Worm (Caenorhabditis elegans) whole organism, L4 larva: ENCODE results near the gene ZC373.5.

Experiments used
- D1046.2 ChIP-seq: fragments of 200-800 bp; sonication (Bioruptor generic); IDR thresholded peaks from 2 replicates; pipeline ENCODE4 v1.3.6; 2022; ENCODE audit warnings: missing genetic modification characterization, missing compliant biosample characterization
- F10B5.3 ChIP-seq: sonication (generic microtip); optimal IDR thresholded peaks from 2 replicates; lab custom pipeline; 2016; ENCODE audit warnings: mild to moderate bottlenecking, missing genetic modification characterization, missing compliant biosample characterization
- F37D6.2 ChIP-seq: sonication (generic microtip); optimal IDR thresholded peaks from 2 replicates; lab custom pipeline; 2016; ENCODE audit warnings: mild to moderate bottlenecking, missing genetic modification characterization, missing compliant biosample characterization
- F44E2.7 ChIP-seq: fragments of 200-800 bp; sonication (Bioruptor generic); IDR thresholded peaks from 2 replicates; pipeline ENCODE4 v2.1.2; 2022; ENCODE audit warnings: missing genetic modification characterization, missing compliant biosample characterization
- T20F7.1 ChIP-seq: fragments of 200-800 bp; sonication (Bioruptor generic); optimal IDR thresholded peaks from 2 replicates; lab custom pipeline; 2018; ENCODE audit warnings: mild to moderate bottlenecking, missing genetic modification characterization, missing compliant biosample characterization
- Y5F2A.4 ChIP-seq: fragments of 200-800 bp; sonication (Bioruptor generic); optimal IDR thresholded peaks from 2 replicates; lab custom pipeline; 2018; ENCODE audit warnings: mild to moderate bottlenecking, missing genetic modification characterization, missing compliant biosample characterization
- ZK337.2 ChIP-seq: fragments of 200-800 bp; sonication (Bioruptor generic); IDR thresholded peaks from 2 replicates; pipeline ENCODE4 v1.3.6; 2022; ENCODE audit warnings: missing genetic modification reagents, missing genetic modification characterization, missing compliant biosample characterization
- ZK546.5 ChIP-seq, 2 experiments: sonication (generic microtip); optimal IDR thresholded peaks; 2 replicates each; lab custom pipeline; 2017; ENCODE audit warnings: missing biosample characterization in 2 of 2, missing genetic modification characterization in 2 of 2
- aha-1 ChIP-seq: fragments of 150-350 bp; peaks from one replicate; lab custom pipeline; 2014; ENCODE audit warnings: missing biosample characterization, missing genetic modification characterization
- aly-2 ChIP-seq: sonication (generic microtip); optimal IDR thresholded peaks from 2 replicates; lab custom pipeline; 2018; ENCODE audit warnings: missing biosample characterization, missing genetic modification characterization
- ceh-20 ChIP-seq: fragments of 200-800 bp; sonication (Bioruptor generic); IDR thresholded peaks from 2 replicates; pipeline ENCODE4 v1.3.6; 2022; ENCODE audit warnings: missing genetic modification reagents, missing genetic modification characterization, missing compliant biosample characterization
- ceh-32 ChIP-seq: sonication (generic microtip); optimal IDR thresholded peaks from 2 replicates; lab custom pipeline; 2016; ENCODE audit warnings: mild to moderate bottlenecking, missing genetic modification characterization, missing compliant biosample characterization; ENCODE audit not compliant: poor library complexity
- ceh-82 ChIP-seq: sonication (generic microtip); optimal IDR thresholded peaks from 2 replicates; lab custom pipeline; 2017; ENCODE audit warnings: missing biosample characterization, missing genetic modification characterization
- cey-2 ChIP-seq: sonication (generic microtip); optimal IDR thresholded peaks from 3 replicates; lab custom pipeline; 2017; ENCODE audit warnings: missing genetic modification characterization, mild to moderate bottlenecking, missing compliant biosample characterization, antibody characterized with exemption, borderline replicate concordance; ENCODE audit not compliant: insufficient read depth
- ctbp-1 ChIP-seq: fragments of 200-800 bp; sonication (Bioruptor generic); IDR thresholded peaks from 2 replicates; pipeline ENCODE4 v1.3.6; 2022; ENCODE audit warnings: missing genetic modification reagents, missing genetic modification characterization, missing compliant biosample characterization
- dmd-6 ChIP-seq: fragments of 200-800 bp; sonication (Bioruptor generic); IDR thresholded peaks from 2 replicates; pipeline ENCODE4 v1.3.6; 2022; ENCODE audit warnings: missing genetic modification reagents, missing genetic modification characterization, missing compliant biosample characterization
- dmd-8 ChIP-seq: fragments of 200-800 bp; sonication (Bioruptor generic); IDR thresholded peaks from 2 replicates; pipeline ENCODE4 v1.3.6; 2022; ENCODE audit warnings: missing genetic modification characterization, missing compliant biosample characterization
- dmd-9 ChIP-seq: fragments of 200-800 bp; sonication (Bioruptor generic); IDR thresholded peaks from 2 replicates; pipeline ENCODE4 v1.3.6; 2022; ENCODE audit warnings: missing genetic modification reagents, missing genetic modification characterization, missing compliant biosample characterization
- dpl-1 ChIP-seq: fragments of 150-350 bp; optimal IDR thresholded peaks from 2 replicates; lab custom pipeline; 2014; ENCODE audit warnings: missing biosample characterization, missing genetic modification reagents, missing genetic modification characterization
- dve-1 ChIP-seq: sonication (generic microtip); optimal IDR thresholded peaks from 2 replicates; lab custom pipeline; 2017; ENCODE audit warnings: antibody characterized with exemption, mild to moderate bottlenecking, missing genetic modification characterization, missing compliant biosample characterization; ENCODE audit not compliant: insufficient read depth
- egl-43 ChIP-seq: fragments of 200-800 bp; sonication (Bioruptor generic); IDR thresholded peaks from 2 replicates; pipeline ENCODE4 v1.3.6; 2022; ENCODE audit warnings: missing genetic modification reagents, missing genetic modification characterization, missing compliant biosample characterization
- fkh-10 ChIP-seq: fragments of 150-350 bp; optimal IDR thresholded peaks from 2 replicates; lab custom pipeline; 2014; ENCODE audit warnings: missing biosample characterization, missing genetic modification reagents, missing genetic modification characterization
- hlh-11 ChIP-seq: fragments of 200-800 bp; sonication (Bioruptor generic); optimal IDR thresholded peaks from 2 replicates; lab custom pipeline; 2018; ENCODE audit warnings: mild to moderate bottlenecking, missing genetic modification characterization, missing compliant biosample characterization
- hlh-30 ChIP-seq: sonication (generic microtip); optimal IDR thresholded peaks from 2 replicates; lab custom pipeline; 2017; ENCODE audit warnings: antibody characterized with exemption, mild to moderate bottlenecking, missing genetic modification characterization, missing compliant biosample characterization; ENCODE audit not compliant: insufficient read depth
- hmg-1.1 ChIP-seq: fragments of 200-800 bp; sonication (Bioruptor generic); IDR thresholded peaks from 2 replicates; pipeline ENCODE4 v1.3.6; 2022; ENCODE audit warnings: missing genetic modification reagents, missing genetic modification characterization, missing compliant biosample characterization
- jun-1 ChIP-seq: fragments of 150-350 bp; optimal IDR thresholded peaks from 2 replicates; lab custom pipeline; 2014; ENCODE audit warnings: missing biosample characterization, missing genetic modification reagents, missing genetic modification characterization
- lin-1 ChIP-seq: fragments of 200-800 bp; sonication (Bioruptor generic); IDR thresholded peaks from 2 replicates; pipeline ENCODE4 v1.3.6; 2022; ENCODE audit warnings: missing genetic modification reagents, missing genetic modification characterization, missing compliant biosample characterization
- lin-15B ChIP-seq: fragments of 150-350 bp; sonication (generic microtip); optimal IDR thresholded peaks from 3 replicates; lab custom pipeline; 2014; ENCODE audit warnings: missing biosample characterization, missing genetic modification characterization
- lin-29 ChIP-seq: fragments of 200-800 bp; sonication (Bioruptor generic); IDR thresholded peaks from 2 replicates; pipeline ENCODE4 v1.3.6; 2022; ENCODE audit warnings: missing genetic modification reagents, missing genetic modification characterization, missing compliant biosample characterization
- lin-38 ChIP-seq: fragments of 200-800 bp; sonication (Bioruptor generic); IDR thresholded peaks from 2 replicates; pipeline ENCODE4 v1.3.6; 2022; ENCODE audit warnings: missing genetic modification reagents, missing genetic modification characterization, missing compliant biosample characterization
- lir-3 ChIP-seq: sonication (generic microtip); optimal IDR thresholded peaks from 2 replicates; lab custom pipeline; 2016; ENCODE audit warnings: mild to moderate bottlenecking, missing genetic modification characterization, missing compliant biosample characterization
- mdt-29 ChIP-seq: fragments of 200-800 bp; sonication (Bioruptor generic); IDR thresholded peaks from 2 replicates; pipeline ENCODE4 v1.3.6; 2022; ENCODE audit warnings: missing genetic modification reagents, missing genetic modification characterization, missing compliant biosample characterization
- nhr-10 ChIP-seq: fragments of 150-350 bp; optimal IDR thresholded peaks from 2 replicates; lab custom pipeline; 2014; ENCODE audit warnings: missing biosample characterization, missing genetic modification characterization
- nhr-11 ChIP-seq: fragments of 150-350 bp; optimal IDR thresholded peaks from 2 replicates; lab custom pipeline; 2014; ENCODE audit warnings: missing biosample characterization, missing genetic modification characterization
- nhr-111 ChIP-seq: fragments of 200-800 bp; sonication (Bioruptor generic); optimal IDR thresholded peaks from 2 replicates; lab custom pipeline; 2018; ENCODE audit warnings: mild to moderate bottlenecking, missing genetic modification characterization, missing compliant biosample characterization
- nhr-25 ChIP-seq: sonication (generic microtip); optimal IDR thresholded peaks from 2 replicates; lab custom pipeline; 2017; ENCODE audit warnings: missing genetic modification characterization, mild to moderate bottlenecking, missing compliant biosample characterization, antibody characterized with exemption, moderate library complexity, borderline replicate concordance; ENCODE audit not compliant: insufficient read depth
- nhr-41 ChIP-seq: fragments of 200-800 bp; sonication (Bioruptor generic); IDR thresholded peaks from 2 replicates; pipeline ENCODE4 v1.3.6; 2022; ENCODE audit warnings: missing genetic modification reagents, missing genetic modification characterization, missing compliant biosample characterization
- nhr-48 ChIP-seq: sonication (generic microtip); optimal IDR thresholded peaks from 2 replicates; lab custom pipeline; 2016; ENCODE audit warnings: mild to moderate bottlenecking, missing genetic modification characterization, missing compliant biosample characterization
- pha-4 ChIP-seq, 2 experiments: fragments of 150-350 bp in 1 of 2; fragments of 200-800 bp in 1 of 2; sonication (Bioruptor generic) in 1 of 2; IDR thresholded peaks in 1 of 2; optimal IDR thresholded peaks in 1 of 2; 2 replicates each; pipeline versions ENCODE4 v1.3.6 to Lab custom; 2014 to 2022; ENCODE audit warnings: missing genetic modification characterization in 2 of 2, missing genetic modification reagents in 2 of 2, missing biosample characterization in 1 of 2, missing compliant biosample characterization in 1 of 2
- pqm-1 ChIP-seq: sonication (generic microtip); optimal IDR thresholded peaks from 2 replicates; lab custom pipeline; 2017; ENCODE audit warnings: missing biosample characterization, missing genetic modification characterization
- saeg-2 ChIP-seq: fragments of 200-800 bp; sonication (Bioruptor generic); IDR thresholded peaks from 2 replicates; pipeline ENCODE4 v1.3.6; 2022; ENCODE audit warnings: missing genetic modification reagents, missing genetic modification characterization, missing compliant biosample characterization
- set-16 ChIP-seq: fragments of 200-800 bp; sonication (Bioruptor generic); IDR thresholded peaks from 2 replicates; pipeline ENCODE4 v1.3.6; 2022; ENCODE audit warnings: missing genetic modification reagents, missing genetic modification characterization, missing compliant biosample characterization
- snpc-1.2 ChIP-seq: fragments of 200-800 bp; sonication (Bioruptor generic); IDR thresholded peaks from 2 replicates; pipeline ENCODE4 v1.3.6; 2022; ENCODE audit warnings: missing genetic modification reagents, missing genetic modification characterization, missing compliant biosample characterization
- spr-3 ChIP-seq: fragments of 200-800 bp; sonication (Bioruptor generic); optimal IDR thresholded peaks from 2 replicates; lab custom pipeline; 2018; ENCODE audit warnings: mild to moderate bottlenecking, missing genetic modification characterization, missing compliant biosample characterization
- tra-1 ChIP-seq: fragments of 200-800 bp; sonication (Bioruptor generic); IDR thresholded peaks from 2 replicates; pipeline ENCODE4 v1.3.6; 2022; ENCODE audit warnings: missing genetic modification reagents, missing genetic modification characterization, missing compliant biosample characterization
- unc-39 ChIP-seq: sonication (generic microtip); optimal IDR thresholded peaks from 2 replicates; lab custom pipeline; 2017; ENCODE audit warnings: missing biosample characterization, missing genetic modification characterization
- vab-7 ChIP-seq: fragments of 200-800 bp; sonication (Bioruptor generic); IDR thresholded peaks from 2 replicates; pipeline ENCODE4 v1.3.6; 2022; ENCODE audit warnings: missing genetic modification reagents, missing genetic modification characterization, missing compliant biosample characterization
- zfp-2 ChIP-seq: sonication (generic microtip); optimal IDR thresholded peaks from 2 replicates; lab custom pipeline; 2016; ENCODE audit warnings: mild to moderate bottlenecking, missing genetic modification characterization, missing compliant biosample characterization
- zip-11 ChIP-seq: fragments of 200-800 bp; sonication (Bioruptor generic); IDR thresholded peaks from 2 replicates; pipeline ENCODE4 v1.3.6; 2022; ENCODE audit warnings: missing genetic modification characterization, missing compliant biosample characterization
- ztf-11 ChIP-seq: fragments of 150-350 bp; optimal IDR thresholded peaks from 2 replicates; lab custom pipeline; 2014; ENCODE audit warnings: missing biosample characterization, missing genetic modification characterization
- ztf-7 ChIP-seq: fragments of 150-350 bp; optimal IDR thresholded peaks from 2 replicates; lab custom pipeline; 2014; ENCODE audit warnings: missing biosample characterization, missing genetic modification characterization

Gene ZC373.5

DNA sequence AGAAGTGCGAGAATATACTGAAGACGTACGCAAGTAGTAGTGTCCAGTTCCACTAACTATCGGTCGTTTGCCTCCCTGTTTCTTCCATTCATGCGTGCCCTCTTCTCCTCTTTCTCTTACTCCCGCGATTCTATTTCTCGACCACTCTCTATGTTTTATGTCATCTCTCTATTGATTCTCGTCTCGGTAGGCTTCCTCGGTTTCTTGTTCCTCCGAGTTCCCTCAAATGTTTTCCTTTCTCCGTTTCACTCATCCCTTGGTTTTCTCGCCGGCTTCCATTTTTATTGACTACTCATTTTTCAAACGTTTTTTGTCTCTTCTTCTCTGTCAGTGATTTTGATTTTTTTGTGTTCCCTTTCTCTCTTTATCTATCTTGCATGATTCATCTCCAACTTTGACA, 47.8 kb downstream of the ZC373.5 start:
- TF ChIP-seq pqm-1 (tag; lab: Kevin White, UChicago): no peak
- no peak for TF ChIP-seq dmd-6 (GFP tag; lab: Robert Waterston, UW)
- TF ChIP-seq ceh-82 (tag; lab: Kevin White, UChicago): no peak
- 0 out of 2 replicates have a peak, but pooled peaks have one; percentile 14 for TF ChIP-seq tra-1 (GFP tag; lab: Robert Waterston, UW)
- TF ChIP-seq dpl-1 (GFP tag; lab: Kevin White, UChicago): peak; percentile 10
- TF ChIP-seq hmg-1.1 (GFP tag; lab: Robert Waterston, UW): peak; percentile 48; the same call in 1 of the 2 replicates
- TF ChIP-seq ZK337.2 (GFP tag; lab: Robert Waterston, UW): no peak
- TF ChIP-seq nhr-25 (tag; lab: Kevin White, UChicago): no peak
- TF ChIP-seq T20F7.1: no peak
- no peak for TF ChIP-seq mdt-29
- TF ChIP-seq nhr-11 (tag; lab: Kevin White, UChicago): peak; percentile 29
- TF ChIP-seq dmd-9 (GFP tag; lab: Robert Waterston, UW): no peak
- no peak for TF ChIP-seq lin-15B (tag; lab: Kevin White, UChicago)
- TF ChIP-seq pha-4 (GFP tag; IDR thresholded peaks at IDR 0.05; lab: Robert Waterston, UW): no peak
- TF ChIP-seq pha-4 (tag; optimal IDR thresholded peaks at IDR 0.05; lab: Kevin White, UChicago): no peak
- TF ChIP-seq jun-1 (tag; lab: Kevin White, UChicago): no peak
- no peak for TF ChIP-seq lir-3 (tag; lab: Kevin White, UChicago)
- no peak for TF ChIP-seq egl-43 (GFP tag; lab: Robert Waterston, UW)
- TF ChIP-seq D1046.2 (GFP tag; lab: Robert Waterston, UW): no peak
- TF ChIP-seq dmd-8 (GFP tag; lab: Robert Waterston, UW): no peak
- TF ChIP-seq hlh-11: peak; percentile 55
- TF ChIP-seq unc-39: no peak
- TF ChIP-seq ceh-32 (tag; lab: Kevin White, UChicago): no peak
- no peak for TF ChIP-seq ceh-20 (GFP tag; lab: Robert Waterston, UW)
- TF ChIP-seq lin-1: no peak
- no peak for TF ChIP-seq Y5F2A.4 (GFP tag; lab: Kevin White, UChicago)
- no peak for TF ChIP-seq spr-3 (GFP tag; lab: Kevin White, UChicago)
- TF ChIP-seq snpc-1.2 (GFP tag; lab: Robert Waterston, UW): no peak
- TF ChIP-seq nhr-10 (tag; lab: Kevin White, UChicago): no peak
- TF ChIP-seq saeg-2 (GFP tag; lab: Robert Waterston, UW): no peak
- no peak for TF ChIP-seq ztf-11
- TF ChIP-seq nhr-111 (GFP tag; lab: Kevin White, UChicago): no peak
- no peak for TF ChIP-seq aly-2 (tag; lab: Kevin White, UChicago)
- no peak for TF ChIP-seq F44E2.7
- no peak for TF ChIP-seq nhr-41 (GFP tag; lab: Robert Waterston, UW)
- TF ChIP-seq nhr-48 (tag; lab: Kevin White, UChicago): no peak
- TF ChIP-seq ctbp-1: peak; percentile 65; the same call in 1 of the 2 replicates
- no peak for TF ChIP-seq set-16
- TF ChIP-seq fkh-10 (GFP tag; lab: Kevin White, UChicago): peak; percentile 36
- no peak for TF ChIP-seq hlh-30 (tag; lab: Kevin White, UChicago)
- TF ChIP-seq F10B5.3 (tag; lab: Kevin White, UChicago): no peak
- TF ChIP-seq zfp-2: no peak
- peak; percentile 66 for TF ChIP-seq dve-1
- no peak for TF ChIP-seq ZK546.5 (tag; optimal IDR thresholded peaks at IDR 0.05; lab: Kevin White, UChicago)
- no peak for TF ChIP-seq cey-2 (tag; lab: Kevin White, UChicago)
- TF ChIP-seq vab-7 (GFP tag; lab: Robert Waterston, UW): no peak
- TF ChIP-seq aha-1: peak; percentile 54
- no peak for TF ChIP-seq lin-29 (GFP tag; lab: Robert Waterston, UW)
- TF ChIP-seq zip-11 (GFP tag; lab: Robert Waterston, UW): no peak
- no peak for TF ChIP-seq F37D6.2
- no peak for TF ChIP-seq ztf-7 (tag; lab: Kevin White, UChicago)
- TF ChIP-seq lin-38 (GFP tag; lab: Robert Waterston, UW): no peak
